Worm (Caenorhabditis elegans) whole organism, L4 larva: ENCODE measurements around the gene qars-1.

ENCODE experiments used
- F49E8.2 ChIP-seq: sonication (generic microtip); optimal IDR thresholded peaks from 2 replicates; lab custom pipeline; 2016; ENCODE audit warnings: missing compliant biosample characterization, mild to moderate bottlenecking, missing genetic modification characterization, borderline replicate concordance
- nhr-10 ChIP-seq: fragments of 150-350 bp; optimal IDR thresholded peaks from 2 replicates; lab custom pipeline; 2014; ENCODE audit warnings: missing biosample characterization, missing genetic modification characterization
- nhr-111 ChIP-seq: fragments of 200-800 bp; sonication (Bioruptor generic); optimal IDR thresholded peaks from 2 replicates; lab custom pipeline; 2018; ENCODE audit warnings: mild to moderate bottlenecking, missing genetic modification characterization, missing compliant biosample characterization
- nhr-76 ChIP-seq: fragments of 150-350 bp; optimal IDR thresholded peaks from 2 replicates; lab custom pipeline; 2014; ENCODE audit warnings: missing biosample characterization, missing genetic modification characterization
- tra-1 ChIP-seq: fragments of 200-800 bp; sonication (Bioruptor generic); IDR thresholded peaks from 2 replicates; pipeline ENCODE4 v1.3.6; 2022; ENCODE audit warnings: missing genetic modification reagents, missing genetic modification characterization, missing compliant biosample characterization

DNA sequence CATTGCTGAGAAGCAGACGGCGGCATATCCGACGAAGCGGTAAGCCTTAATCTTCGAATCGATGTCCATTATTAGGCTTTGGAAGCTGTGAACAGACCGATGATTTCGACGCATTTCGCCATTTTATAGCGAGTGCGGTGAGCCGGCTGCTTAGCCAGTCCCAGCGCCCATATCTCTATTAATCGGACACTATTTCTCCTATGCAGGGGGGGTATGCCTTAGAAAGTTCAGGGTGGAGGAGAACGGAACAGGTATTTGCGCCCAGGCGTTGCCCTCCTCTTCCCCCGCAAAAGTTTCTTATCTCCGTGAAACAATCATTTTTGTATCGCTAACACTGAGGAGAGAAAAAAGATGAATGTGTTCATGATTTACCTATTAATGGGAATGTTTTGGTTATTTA is 26.3 kb downstream of the qars-1 start, which contains the start of gene dpy-4:
- no peak for TF ChIP-seq nhr-10
- no peak for TF ChIP-seq tra-1 (GFP tag; lab: Robert Waterston, UW)
- no peak for TF ChIP-seq nhr-111
- no peak for TF ChIP-seq F49E8.2 (tag; lab: Kevin White, UChicago)
- no peak for TF ChIP-seq nhr-76
